Worm (Caenorhabditis elegans) whole organism, L3 larva: Measurements from ENCODE around the gene rps-21.

Experiments used
- egl-27 ChIP-seq: sonication (generic microtip); optimal IDR thresholded peaks from 4 replicates; lab custom pipeline; 2017; ENCODE audit warnings: missing biosample characterization, missing genetic modification reagents, missing genetic modification characterization
- nhr-11 ChIP-seq: fragments of 150-350 bp; optimal IDR thresholded peaks from 2 replicates; lab custom pipeline; 2014; ENCODE audit warnings: missing biosample characterization, missing genetic modification characterization
- nhr-12 ChIP-seq: fragments of 150-350 bp; optimal IDR thresholded peaks from 2 replicates; lab custom pipeline; 2014; ENCODE audit warnings: missing biosample characterization, missing genetic modification characterization
- nhr-237 ChIP-seq: fragments of 150-350 bp; optimal IDR thresholded peaks from 2 replicates; lab custom pipeline; 2014; ENCODE audit warnings: missing biosample characterization, missing genetic modification characterization
- nhr-76 ChIP-seq: fragments of 150-350 bp; sonication (generic microtip); optimal IDR thresholded peaks from 5 replicates; lab custom pipeline; 2014; ENCODE audit warnings: missing biosample characterization, missing genetic modification characterization

DNA sequence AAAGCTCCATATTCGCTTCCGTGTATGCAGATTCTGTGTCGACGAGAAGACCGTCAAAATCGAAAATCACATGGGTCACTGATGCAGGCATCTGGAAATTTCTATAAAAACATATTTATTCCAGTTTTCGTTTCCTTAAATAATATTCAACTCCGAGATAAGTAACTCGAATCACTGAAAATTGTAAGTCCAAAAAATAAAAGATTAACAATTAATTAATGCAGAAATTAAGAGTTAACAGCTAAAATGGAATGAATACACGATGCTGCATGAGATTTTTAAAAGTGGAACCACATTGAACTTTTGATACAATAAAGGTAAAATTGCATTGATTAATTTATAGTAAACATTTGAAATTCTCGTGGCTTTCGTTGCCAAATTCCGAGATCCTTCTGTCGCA, 41.4 kb upstream of the rps-21 start, which contains the start of gene R151.10:
- no peak for TF ChIP-seq nhr-12 (tag; lab: Kevin White, UChicago)
- TF ChIP-seq egl-27 (tag; lab: Kevin White, UChicago): no peak
- TF ChIP-seq nhr-11 (tag; lab: Kevin White, UChicago): no peak
- no peak for TF ChIP-seq nhr-76 (tag; lab: Kevin White, UChicago)
- TF ChIP-seq nhr-237 (tag; lab: Kevin White, UChicago): no peak
